Worm (Caenorhabditis elegans) whole organism, midembryonic: ENCODE results near the gene exc-7.

Experiments
- T22C8.4 ChIP-seq: fragments of 200-800 bp; sonication (Bioruptor generic); IDR thresholded peaks from 2 replicates; pipeline ENCODE4 v1.3.6; 2022; ENCODE audit warnings: missing genetic modification characterization, missing compliant biosample characterization
- flt-1 ChIP-seq: fragments of 200-800 bp; sonication (Bioruptor generic); IDR thresholded peaks from 2 replicates; pipeline ENCODE4 v1.3.6; 2022; ENCODE audit warnings: missing genetic modification characterization, missing compliant biosample characterization
- klf-2 ChIP-seq: fragments of 200-800 bp; sonication (Bioruptor generic); conservative IDR thresholded peaks from 2 replicates; pipeline ENCODE4 v1.3.6; 2022; ENCODE audit warnings: missing genetic modification reagents, missing genetic modification characterization, missing compliant biosample characterization
- tab-1 ChIP-seq: fragments of 200-800 bp; sonication (Bioruptor generic); IDR thresholded peaks from 2 replicates; pipeline ENCODE4 v1.3.6; 2022; ENCODE audit warnings: missing genetic modification characterization, missing compliant biosample characterization

DNA sequence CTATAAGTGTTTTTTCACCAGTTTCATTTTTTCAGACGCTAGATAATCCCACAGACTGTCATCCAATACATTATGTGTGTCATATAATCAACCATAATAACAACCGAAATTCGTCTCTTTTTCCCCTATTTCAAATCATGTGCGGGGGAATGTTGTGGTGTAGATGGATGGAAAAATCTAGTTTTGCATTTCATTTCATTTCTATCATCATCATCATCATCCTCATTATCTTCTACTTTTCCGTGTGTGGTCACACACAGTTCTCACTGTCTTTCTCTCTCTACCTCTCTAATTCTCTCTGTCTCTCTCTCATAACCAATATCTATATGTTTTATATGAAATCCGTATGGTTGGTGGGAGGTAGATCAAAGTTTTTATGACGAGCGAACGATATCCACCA is 2.4 kb upstream of the exc-7 start:
- no peak for TF ChIP-seq klf-2
- no peak for TF ChIP-seq T22C8.4
- no peak for TF ChIP-seq flt-1 (GFP tag; lab: Robert Waterston, UW)
- no peak for TF ChIP-seq tab-1
